Fruit fly (Drosophila melanogaster) whole organism, embryonic: ENCODE data around the gene CG17154.

Experiments
- Aef1 ChIP-seq: fragments of 200-800 bp; sonication (Bioruptor generic); IDR thresholded peaks from 3 replicates; pipeline ENCODE4 v1.3.6; 2022; ENCODE audit warnings: missing biosample characterization, missing genetic modification characterization
- Atf3 ChIP-seq: fragments of 200-800 bp; sonication (Bioruptor generic); optimal IDR thresholded peaks from 3 replicates; lab custom pipeline; 2016; ENCODE audit warnings: missing biosample characterization, missing genetic modification characterization
- C15 ChIP-seq: fragments of 200-800 bp; sonication (Bioruptor generic); IDR thresholded peaks from 3 replicates; pipeline ENCODE4 v1.3.6; 2022; ENCODE audit warnings: missing biosample characterization, missing genetic modification characterization
- CG10274 ChIP-seq: fragments of 200-800 bp; sonication (Bioruptor generic); optimal IDR thresholded peaks from 3 replicates; lab custom pipeline; 2017; ENCODE audit warnings: missing biosample characterization, mild to moderate bottlenecking, missing genetic modification characterization
- CG10959 ChIP-seq: fragments of 200-800 bp; sonication (Bioruptor generic); IDR thresholded peaks from 2 replicates; pipeline ENCODE4 v1.3.6; 2022; ENCODE audit warnings: missing biosample characterization, missing genetic modification characterization
- CG11093 ChIP-seq: fragments of 200-800 bp; sonication (Bioruptor generic); IDR thresholded peaks from 3 replicates; pipeline ENCODE4 v1.3.6; 2022; ENCODE audit warnings: missing biosample characterization, missing genetic modification characterization
- CG11398 ChIP-seq: fragments of 200-800 bp; sonication (Bioruptor generic); optimal IDR thresholded peaks from 2 replicates; lab custom pipeline; 2016; ENCODE audit warnings: missing biosample characterization, missing genetic modification characterization
- CG12299 ChIP-seq: fragments of 200-800 bp; sonication (Bioruptor generic); optimal IDR thresholded peaks from 2 replicates; lab custom pipeline; 2018; ENCODE audit warnings: missing biosample characterization, mild to moderate bottlenecking, missing genetic modification characterization
- CG13287 ChIP-seq: fragments of 200-800 bp; sonication (Bioruptor generic); IDR thresholded peaks from 2 replicates; pipeline ENCODE4 v1.3.6; 2022; ENCODE audit warnings: missing biosample characterization, missing genetic modification characterization; ENCODE audit not compliant: partially characterized antibody
- CG13296 ChIP-seq: fragments of 200-800 bp; sonication (Bioruptor generic); optimal IDR thresholded peaks from 3 replicates; lab custom pipeline; 2018; ENCODE audit warnings: missing biosample characterization, mild to moderate bottlenecking, missing genetic modification characterization
- CG13624 ChIP-seq: fragments of 200-800 bp; sonication (Bioruptor generic); optimal IDR thresholded peaks from 2 replicates; lab custom pipeline; 2016; ENCODE audit warnings: missing biosample characterization, missing genetic modification characterization
- CG13894 ChIP-seq: fragments of 200-800 bp; sonication (Bioruptor generic); optimal IDR thresholded peaks from 3 replicates; lab custom pipeline; 2018; ENCODE audit warnings: missing biosample characterization, mild to moderate bottlenecking, missing genetic modification characterization, moderate library complexity
- CG15073 ChIP-seq: fragments of 200-800 bp; sonication (Bioruptor generic); optimal IDR thresholded peaks from 2 replicates; lab custom pipeline; 2016; ENCODE audit warnings: missing biosample characterization, missing genetic modification characterization
- CG17612 ChIP-seq: fragments of 200-800 bp; sonication (Bioruptor generic); IDR thresholded peaks from 2 replicates; pipeline ENCODE4 v1.3.6; 2022; ENCODE audit warnings: missing biosample characterization, missing genetic modification characterization
- CG18011 ChIP-seq: fragments of 200-800 bp; sonication (Bioruptor generic); optimal IDR thresholded peaks from 2 replicates; lab custom pipeline; 2017; ENCODE audit warnings: missing biosample characterization, missing genetic modification characterization, mild to moderate bottlenecking, moderate library complexity, missing genotype
- CG2875 ChIP-seq: fragments of 200-800 bp; sonication (Bioruptor generic); optimal IDR thresholded peaks from 2 replicates; lab custom pipeline; 2017; ENCODE audit warnings: missing biosample characterization, mild to moderate bottlenecking, missing genetic modification characterization, missing genetic modification reagents
- CG30020 ChIP-seq: fragments of 200-800 bp; optimal IDR thresholded peaks from 2 replicates; lab custom pipeline; 2019; ENCODE audit warnings: missing biosample characterization, mild to moderate bottlenecking, missing genetic modification characterization, moderate library complexity
- CG31224 ChIP-seq: fragments of 200-800 bp; sonication (Bioruptor generic); IDR thresholded peaks from 2 replicates; pipeline ENCODE4 v1.3.6; 2022; ENCODE audit warnings: missing biosample characterization, missing genetic modification characterization
- CG7357 ChIP-seq: fragments of 200-800 bp; sonication (Bioruptor generic); IDR thresholded peaks from 3 replicates; pipeline ENCODE4 v1.3.6; 2022; ENCODE audit warnings: missing biosample characterization, missing genetic modification characterization
- CG8290 ChIP-seq, 3 experiments: fragments of 200-800 bp; sonication (Bioruptor generic); optimal IDR thresholded peaks; 2 replicates each; lab custom pipeline; 2016 to 2019; ENCODE audit warnings: missing biosample characterization in 3 of 3, missing genetic modification characterization in 3 of 3, mild to moderate bottlenecking in 2 of 3, moderate library complexity in 1 of 3
- CG9932 ChIP-seq: fragments of 200-800 bp; sonication (Bioruptor generic); IDR thresholded peaks from 2 replicates; pipeline ENCODE4 v1.3.6; 2022; ENCODE audit warnings: missing biosample characterization, missing genetic modification characterization
- Camta ChIP-seq: fragments of 200-800 bp; sonication (Bioruptor generic); optimal IDR thresholded peaks from 2 replicates; lab custom pipeline; 2016; ENCODE audit warnings: missing biosample characterization, missing genetic modification characterization
- Drgx ChIP-seq: fragments of 200-800 bp; sonication (Bioruptor generic); IDR thresholded peaks from 2 replicates; pipeline ENCODE4 v1.3.6; 2022; ENCODE audit warnings: missing biosample characterization, missing genetic modification characterization
- HmgZ ChIP-seq: fragments of 200-800 bp; sonication (Bioruptor generic); optimal IDR thresholded peaks from 2 replicates; lab custom pipeline; 2018; ENCODE audit warnings: missing biosample characterization, mild to moderate bottlenecking, missing genetic modification characterization
- Lhr ChIP-seq: fragments of 200-800 bp; sonication (Bioruptor generic); optimal IDR thresholded peaks from 3 replicates; lab custom pipeline; 2017; ENCODE audit warnings: mild to moderate bottlenecking, missing biosample characterization, missing genetic modification reagents, missing genetic modification characterization
- NFAT ChIP-seq: fragments of 200-800 bp; sonication (Bioruptor generic); IDR thresholded peaks from 2 replicates; pipeline ENCODE4 v1.3.6; 2022; ENCODE audit warnings: missing biosample characterization, missing genetic modification characterization
- Side ChIP-seq: fragments of 200-800 bp; sonication (Bioruptor generic); optimal IDR thresholded peaks from 2 replicates; lab custom pipeline; 2016; ENCODE audit warnings: missing biosample characterization, missing genetic modification characterization
- Sox102F ChIP-seq: fragments of 200-800 bp; sonication (Bioruptor generic); optimal IDR thresholded peaks from 2 replicates; lab custom pipeline; 2018; ENCODE audit warnings: missing biosample characterization, mild to moderate bottlenecking, missing genetic modification characterization, moderate library complexity
- Usf ChIP-seq: fragments of 200-800 bp; sonication (Bioruptor generic); optimal IDR thresholded peaks from 2 replicates; lab custom pipeline; 2017; ENCODE audit warnings: missing genotype, missing biosample characterization, missing genetic modification characterization
- ato ChIP-seq: fragments of 200-800 bp; sonication (Bioruptor generic); IDR thresholded peaks from 2 replicates; pipeline ENCODE4 v1.3.6; 2022; ENCODE audit warnings: missing biosample characterization, missing genetic modification characterization; ENCODE audit not compliant: partially characterized antibody
- bab2 ChIP-seq: fragments of 200-800 bp; sonication (Bioruptor generic); optimal IDR thresholded peaks from 2 replicates; lab custom pipeline; 2016; ENCODE audit warnings: missing biosample characterization, missing genetic modification characterization
- bsh ChIP-seq, 2 experiments: fragments of 200-800 bp; sonication (Bioruptor generic); optimal IDR thresholded peaks; 2 replicates each; lab custom pipeline; 2017 to 2018; ENCODE audit warnings: mild to moderate bottlenecking in 2 of 2, missing biosample characterization in 2 of 2, missing genetic modification characterization in 2 of 2, moderate library complexity in 1 of 2
- corto ChIP-seq: fragments of 200-800 bp; sonication (Bioruptor generic); optimal IDR thresholded peaks from 2 replicates; lab custom pipeline; 2016; ENCODE audit warnings: missing biosample characterization, mild to moderate bottlenecking, missing genetic modification characterization, moderate library complexity
- dimm ChIP-seq: fragments of 200-800 bp; sonication (Bioruptor generic); IDR thresholded peaks from 2 replicates; pipeline ENCODE4 v1.3.6; 2022; ENCODE audit warnings: missing biosample characterization, missing genetic modification characterization
- ems ChIP-seq: fragments of 200-800 bp; sonication (Bioruptor generic); optimal IDR thresholded peaks from 3 replicates; lab custom pipeline; 2016; ENCODE audit warnings: missing biosample characterization, missing genetic modification characterization
- en ChIP-seq: fragments of 200-800 bp; sonication (Bioruptor generic); optimal IDR thresholded peaks from 2 replicates; lab custom pipeline; 2016; ENCODE audit warnings: missing biosample characterization, missing genetic modification characterization
- h ChIP-seq: fragments of >200 bp; optimal IDR thresholded peaks from 2 replicates; lab custom pipeline; 2017
- jumu ChIP-seq: fragments of 200-800 bp; sonication (Bioruptor generic); optimal IDR thresholded peaks from 3 replicates; lab custom pipeline; 2016; ENCODE audit warnings: missing biosample characterization, missing genetic modification characterization
- lbe ChIP-seq: fragments of 200-800 bp; sonication (Bioruptor generic); optimal IDR thresholded peaks from 2 replicates; lab custom pipeline; 2016; ENCODE audit warnings: missing biosample characterization, mild to moderate bottlenecking, missing genetic modification characterization
- nau ChIP-seq: fragments of 200-800 bp; sonication (Bioruptor generic); optimal IDR thresholded peaks from 3 replicates; lab custom pipeline; 2017; ENCODE audit warnings: missing biosample characterization, mild to moderate bottlenecking, missing genetic modification characterization, missing genetic modification reagents
- nom ChIP-seq: fragments of 200-800 bp; sonication (Bioruptor generic); optimal IDR thresholded peaks from 2 replicates; lab custom pipeline; 2017; ENCODE audit warnings: missing biosample characterization, missing genetic modification characterization, mild to moderate bottlenecking, moderate library complexity, missing genetic modification reagents
- org-1 ChIP-seq: fragments of 200-800 bp; sonication (Bioruptor generic); optimal IDR thresholded peaks from 2 replicates; lab custom pipeline; 2017; ENCODE audit warnings: missing biosample characterization, missing genetic modification characterization
- pan ChIP-seq, 4 experiments: fragments of >200 bp in 3 of 4; fragments of 200-800 bp in 1 of 4; sonication (Bioruptor generic) in 1 of 4; optimal IDR thresholded peaks in 3 of 4; IDR thresholded peaks in 1 of 4; 2 replicates each; pipeline versions ENCODE4 v1.3.6 to Lab custom; 2017 to 2022; ENCODE audit warnings: missing biosample characterization in 2 of 4, missing genetic modification characterization in 2 of 4, mixed read lengths in 1 of 4
- pfk ChIP-seq: fragments of 200-800 bp; sonication (Bioruptor generic); optimal IDR thresholded peaks from 2 replicates; lab custom pipeline; 2018; ENCODE audit warnings: missing biosample characterization, mild to moderate bottlenecking, missing genetic modification characterization, moderate library complexity
- pnt ChIP-seq: fragments of 200-800 bp; sonication (Bioruptor generic); optimal IDR thresholded peaks from 3 replicates; lab custom pipeline; 2016; ENCODE audit warnings: missing biosample characterization, missing genetic modification characterization
- sens ChIP-seq: fragments of 200-800 bp; sonication (Bioruptor generic); peaks from one replicate; lab custom pipeline; 2016; ENCODE audit warnings: missing biosample characterization, missing genetic modification characterization
- seq ChIP-seq: fragments of 200-800 bp; sonication (Bioruptor generic); IDR thresholded peaks from 2 replicates; pipeline ENCODE4 v1.3.6; 2022; ENCODE audit warnings: missing biosample characterization, missing genetic modification characterization
- slp2 ChIP-seq: fragments of 200-800 bp; sonication (Bioruptor generic); optimal IDR thresholded peaks from 2 replicates; lab custom pipeline; 2016; ENCODE audit warnings: missing biosample characterization, missing genetic modification characterization
- stwl ChIP-seq: fragments of 200-800 bp; sonication (Bioruptor generic); optimal IDR thresholded peaks from 3 replicates; lab custom pipeline; 2018; ENCODE audit warnings: missing biosample characterization, mild to moderate bottlenecking, missing genetic modification characterization, moderate library complexity
- zfh1 ChIP-seq: fragments of 200-800 bp; sonication (Bioruptor generic); IDR thresholded peaks from 3 replicates; pipeline ENCODE4 v1.3.6; 2022; ENCODE audit warnings: missing biosample characterization, missing genetic modification characterization

Gene CG17154

dm6 chr3L:12115103-12115502 is 26.7 kb downstream of the CG17154 start:
- TF ChIP-seq Atf3 (GFP tag; lab: Kevin White, UChicago) = no peak
- TF ChIP-seq CG13296 = no peak
- TF ChIP-seq nom (GFP tag; lab: Kevin White, UChicago) = peak; percentile 78
- no peak for TF ChIP-seq h (lab: Kevin White, UChicago)
- peak in 1 of 2 experiments; percentile 81 for TF ChIP-seq bsh (GFP tag; optimal IDR thresholded peaks at IDR 0.05; lab: Kevin White, UChicago)
- TF ChIP-seq CG13287 (GFP tag; lab: Robert Waterston, UW) = no peak
- peak; percentile 91 for TF ChIP-seq lbe
- TF ChIP-seq Usf (GFP tag; lab: Kevin White, UChicago) = no peak
- TF ChIP-seq C15 (GFP tag; lab: Robert Waterston, UW) = no peak
- no peak for TF ChIP-seq CG31224 (GFP tag; lab: Robert Waterston, UW)
- no peak for TF ChIP-seq HmgZ (tag; lab: Kevin White, UChicago)
- no peak for TF ChIP-seq CG15073
- no peak for TF ChIP-seq dimm
- TF ChIP-seq CG2875 (GFP tag; lab: Kevin White, UChicago) = no peak
- no peak for TF ChIP-seq CG13894
- no peak for TF ChIP-seq CG11093 (GFP tag; lab: Robert Waterston, UW)
- TF ChIP-seq CG18011 (GFP tag; lab: Kevin White, UChicago) = no peak
- no peak for TF ChIP-seq CG13624 (GFP tag; lab: Kevin White, UChicago)
- no peak for TF ChIP-seq slp2
- peak; percentile 65 for TF ChIP-seq Drgx (GFP tag; lab: Robert Waterston, UW)
- TF ChIP-seq sens = peak; percentile 66
- TF ChIP-seq corto = peak; percentile 90
- TF ChIP-seq CG17612 (GFP tag; lab: Robert Waterston, UW) = no peak
- no peak for TF ChIP-seq pnt (GFP tag; lab: Kevin White, UChicago)
- no peak for TF ChIP-seq CG12299
- TF ChIP-seq Aef1 = no peak
- no peak for TF ChIP-seq Camta (GFP tag; lab: Kevin White, UChicago)
- no peak for TF ChIP-seq CG10959 (GFP tag; lab: Robert Waterston, UW)

DNA sequence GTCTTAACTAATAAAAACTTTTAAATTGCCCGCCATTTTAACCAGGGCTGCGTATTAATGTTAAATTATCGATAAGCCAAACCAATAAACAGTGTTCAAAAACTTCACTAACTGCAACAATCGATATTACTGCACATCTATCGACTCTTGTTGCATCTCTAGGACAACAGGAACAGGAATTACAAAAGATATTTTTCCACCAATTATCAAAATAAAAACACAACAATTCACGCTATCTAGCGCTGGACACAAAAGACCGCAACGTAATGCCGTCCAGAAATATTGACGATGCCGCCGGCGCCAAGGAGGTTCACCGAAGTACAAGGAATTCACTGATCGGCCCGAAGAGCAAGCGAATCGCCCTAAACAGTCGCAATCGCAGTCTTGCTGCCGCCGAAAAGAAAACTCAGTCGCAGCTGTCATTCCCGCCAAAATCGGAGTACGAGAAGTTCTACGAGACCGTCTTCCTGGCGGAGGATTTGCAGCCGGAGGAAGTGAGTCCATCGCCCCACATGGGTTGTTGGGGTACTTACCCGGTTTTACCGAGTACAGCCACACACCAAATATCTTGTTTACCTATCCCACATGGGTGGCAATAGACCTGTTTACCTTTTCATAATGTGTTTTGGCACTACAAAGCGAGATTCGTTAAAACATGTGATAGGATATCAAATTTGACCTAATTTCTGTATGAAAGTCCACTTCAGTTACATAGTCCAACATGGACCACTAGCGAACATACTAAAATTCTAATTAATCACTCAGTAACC is 27.7 kb downstream of the CG17154 start, which contains the start of gene vers:
TSS of gene vers (plus strand) at position 136 of the 770 bp plus-strand sequence.
- peak; percentile 32 for TF ChIP-seq CG30020 (tag; lab: Kevin White, UChicago)
- TF ChIP-seq CG10274 (GFP tag; lab: Kevin White, UChicago) = no peak
- TF ChIP-seq ems (GFP tag; lab: Kevin White, UChicago) = peak; percentile 2
- TF ChIP-seq seq (GFP tag; lab: Robert Waterston, UW) = no peak; the same call in 1 of the 2 replicates
- TF ChIP-seq CG8290 (GFP tag; optimal IDR thresholded peaks at IDR 0.05; lab: Kevin White, UChicago) = no peak
- TF ChIP-seq CG8290 (tag; optimal IDR thresholded peaks at IDR 0.05; lab: Kevin White, UChicago) = peak in 1 of 2 experiments; percentile 63
- peak; percentile 95 for TF ChIP-seq ato
- no peak for TF ChIP-seq en (GFP tag; lab: Kevin White, UChicago)
- no peak for TF ChIP-seq pan (optimal IDR thresholded peaks at IDR 0.05; lab: Kevin White, UChicago)
- TF ChIP-seq pan (GFP tag; optimal IDR thresholded peaks at IDR 0.05 in 1 of 2, IDR thresholded peaks at IDR 0.05 in 1 of 2) = no peak
- TF ChIP-seq bab2 (GFP tag; lab: Kevin White, UChicago) = no peak
- TF ChIP-seq CG11398 (GFP tag; lab: Kevin White, UChicago) = no peak
- TF ChIP-seq org-1 (GFP tag; lab: Kevin White, UChicago) = no peak
- no peak for TF ChIP-seq Sox102F (GFP tag; lab: Kevin White, UChicago)
- TF ChIP-seq zfh1 (GFP tag; lab: Robert Waterston, UW) = peak; percentile 40; the same call in 1 of the 3 replicates
- peak; percentile 8 for TF ChIP-seq jumu (GFP tag; lab: Kevin White, UChicago)
- TF ChIP-seq nau (GFP tag; lab: Kevin White, UChicago) = no peak
- no peak for TF ChIP-seq CG7357
- TF ChIP-seq Side (GFP tag; lab: Kevin White, UChicago) = peak; percentile 28
- peak; percentile 96 for TF ChIP-seq stwl (tag; lab: Kevin White, UChicago)
- no peak for TF ChIP-seq pfk (GFP tag; lab: Kevin White, UChicago)
- 0 out of 2 replicates have a peak, but pooled peaks have one; percentile 26 for TF ChIP-seq NFAT (GFP tag; lab: Robert Waterston, UW)
- TF ChIP-seq CG9932 (GFP tag; lab: Robert Waterston, UW) = peak; percentile 74
- no peak for TF ChIP-seq Lhr (GFP tag; lab: Kevin White, UChicago)
